Worm (Caenorhabditis elegans): ENCODE results near the gene papl-1.

DNA sequence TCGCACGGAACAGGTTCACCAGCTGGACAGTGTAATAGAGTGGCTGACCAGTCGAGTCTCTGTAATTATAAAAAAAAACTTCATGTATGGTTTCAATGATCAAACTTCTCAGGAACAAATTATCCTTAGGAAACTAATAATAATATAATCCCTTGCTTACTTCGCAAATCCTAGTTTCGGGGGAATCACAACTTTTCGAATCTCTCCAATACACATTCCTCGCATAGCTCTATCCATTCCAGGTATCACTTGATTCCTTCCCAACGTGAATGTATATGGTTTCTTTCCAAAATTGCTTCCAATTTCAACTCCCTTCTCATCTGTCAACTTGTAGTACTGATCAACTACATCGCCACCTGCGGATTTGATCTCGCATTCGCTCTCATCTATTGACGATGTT lies 26.8 kb upstream of the papl-1 start:
- TF ChIP-seq klf-2 (GFP tag; conservative IDR thresholded peaks at IDR 0.05) (no peak), ztf-23 (GFP tag; IDR thresholded peaks at IDR 0.05) (no peak), T22C8.4 (GFP tag; IDR thresholded peaks at IDR 0.05) (no peak), tab-1 (GFP tag; IDR thresholded peaks at IDR 0.05) (no peak), cog-1 (tag; optimal IDR thresholded peaks at IDR 0.05) (no peak), flt-1 (GFP tag; IDR thresholded peaks at IDR 0.05) (no peak), ref-1 (GFP tag; conservative IDR thresholded peaks at IDR 0.05) (no peak), ztf-29 (GFP tag; IDR thresholded peaks at IDR 0.05) (no peak)

Measured in whole organism, midembryonic.